Fruit fly (Drosophila melanogaster) whole organism, embryonic: ENCODE results near the gene CG7094.

Experiments
- Adf1 ChIP-seq: fragments of 200-800 bp; sonication (Bioruptor generic); IDR thresholded peaks from 2 replicates; pipeline ENCODE4 v1.3.6; 2022; ENCODE audit warnings: missing biosample characterization, missing genetic modification characterization
- CG10321 ChIP-seq: fragments of 200-800 bp; sonication (Bioruptor generic); IDR thresholded peaks from 2 replicates; pipeline ENCODE4 v1.3.6; 2022; ENCODE audit warnings: missing biosample characterization, missing genetic modification characterization
- CG10366 ChIP-seq: fragments of 200-800 bp; sonication (Bioruptor generic); IDR thresholded peaks from 2 replicates; pipeline ENCODE4 v1.3.6; 2022; ENCODE audit warnings: missing biosample characterization, missing genetic modification characterization
- CG11398 ChIP-seq: fragments of 200-800 bp; sonication (Bioruptor generic); optimal IDR thresholded peaks from 2 replicates; lab custom pipeline; 2016; ENCODE audit warnings: missing biosample characterization, missing genetic modification characterization
- CG11504 ChIP-seq: fragments of 200-800 bp; sonication (Bioruptor generic); optimal IDR thresholded peaks from 3 replicates; lab custom pipeline; 2019; ENCODE audit warnings: missing biosample characterization, mild to moderate bottlenecking, missing genetic modification characterization, moderate library complexity
- CG12071 ChIP-seq: fragments of 200-800 bp; sonication (Bioruptor generic); optimal IDR thresholded peaks from 3 replicates; lab custom pipeline; 2018; ENCODE audit warnings: missing biosample characterization, mild to moderate bottlenecking, missing genetic modification characterization
- CG1233 ChIP-seq: fragments of 200-800 bp; sonication (Bioruptor generic); optimal IDR thresholded peaks from 4 replicates; lab custom pipeline; 2018; ENCODE audit warnings: missing biosample characterization, mild to moderate bottlenecking, missing genetic modification characterization
- CG15269 ChIP-seq: fragments of 200-800 bp; sonication (Bioruptor generic); optimal IDR thresholded peaks from 2 replicates; lab custom pipeline; 2018; ENCODE audit warnings: missing biosample characterization, mild to moderate bottlenecking, missing genetic modification characterization, moderate library complexity
- CG15696 ChIP-seq: fragments of 200-800 bp; sonication (Bioruptor generic); optimal IDR thresholded peaks from 2 replicates; lab custom pipeline; 2019; ENCODE audit warnings: missing biosample characterization, mild to moderate bottlenecking, missing genetic modification characterization, moderate library complexity
- CG16815 ChIP-seq: fragments of 200-800 bp; sonication (Bioruptor generic); optimal IDR thresholded peaks from 3 replicates; lab custom pipeline; 2017; ENCODE audit warnings: missing biosample characterization, mild to moderate bottlenecking, missing genetic modification characterization
- CG17361 ChIP-seq: fragments of 200-800 bp; sonication (Bioruptor generic); IDR thresholded peaks from 3 replicates; pipeline ENCODE4 v1.3.6; 2022; ENCODE audit warnings: missing biosample characterization, missing genetic modification characterization
- CG17829 ChIP-seq: fragments of 200-800 bp; optimal IDR thresholded peaks from 2 replicates; lab custom pipeline; 2019; ENCODE audit warnings: missing biosample characterization, mild to moderate bottlenecking, missing genetic modification characterization, moderate library complexity
- CG17912 ChIP-seq: fragments of 200-800 bp; sonication (Bioruptor generic); optimal IDR thresholded peaks from 2 replicates; lab custom pipeline; 2018; ENCODE audit warnings: missing biosample characterization, mild to moderate bottlenecking, missing genetic modification characterization
- CG18011 ChIP-seq: fragments of 200-800 bp; sonication (Bioruptor generic); optimal IDR thresholded peaks from 2 replicates; lab custom pipeline; 2017; ENCODE audit warnings: missing biosample characterization, missing genetic modification characterization, mild to moderate bottlenecking, moderate library complexity, missing genotype
- CG18262 ChIP-seq: fragments of 200-800 bp; optimal IDR thresholded peaks from 3 replicates; lab custom pipeline; 2019; ENCODE audit warnings: missing biosample characterization, mild to moderate bottlenecking, missing genetic modification characterization, moderate library complexity
- CG4360 ChIP-seq: fragments of 200-800 bp; sonication (Bioruptor generic); IDR thresholded peaks from 2 replicates; pipeline ENCODE4 v1.3.6; 2022; ENCODE audit warnings: missing biosample characterization, missing genetic modification characterization
- CG6765 ChIP-seq: fragments of 200-800 bp; sonication (Bioruptor generic); optimal IDR thresholded peaks from 3 replicates; lab custom pipeline; 2017; ENCODE audit warnings: missing biosample characterization, mild to moderate bottlenecking, missing genetic modification characterization
- CG7372 ChIP-seq: fragments of 200-800 bp; sonication (Bioruptor generic); IDR thresholded peaks from 2 replicates; pipeline ENCODE4 v1.3.6; 2022; ENCODE audit warnings: missing biosample characterization, missing genetic modification characterization
- CG8359 ChIP-seq: fragments of 200-800 bp; sonication (Bioruptor generic); optimal IDR thresholded peaks from 2 replicates; lab custom pipeline; 2017; ENCODE audit warnings: missing biosample characterization, mild to moderate bottlenecking, missing genetic modification characterization, borderline replicate concordance
- Dip2 ChIP-seq: fragments of 200-800 bp; sonication (Bioruptor generic); IDR thresholded peaks from 2 replicates; pipeline ENCODE4 v1.3.6; 2022; ENCODE audit warnings: missing biosample characterization, missing genetic modification characterization
- Ets65A ChIP-seq: fragments of 200-800 bp; sonication (Bioruptor generic); peaks from one replicate; lab custom pipeline; 2016; ENCODE audit warnings: missing biosample characterization, missing genetic modification characterization
- Fer3 ChIP-seq: fragments of 200-800 bp; sonication (Bioruptor generic); optimal IDR thresholded peaks from 2 replicates; lab custom pipeline; 2018; ENCODE audit warnings: missing biosample characterization, mild to moderate bottlenecking, missing genetic modification characterization, moderate library complexity
- Gsc ChIP-seq: fragments of 200-800 bp; sonication (Bioruptor generic); IDR thresholded peaks from 2 replicates; pipeline ENCODE4 v1.3.6; 2022; ENCODE audit warnings: missing biosample characterization, missing genetic modification characterization
- H2.0 ChIP-seq: fragments of 200-800 bp; sonication (Bioruptor generic); IDR thresholded peaks from 2 replicates; pipeline ENCODE4 v1.3.6; 2022; ENCODE audit warnings: missing biosample characterization, missing genetic modification characterization
- NK7.1 ChIP-seq: fragments of 200-800 bp; sonication (Bioruptor generic); optimal IDR thresholded peaks from 3 replicates; lab custom pipeline; 2016; ENCODE audit warnings: missing biosample characterization, missing genetic modification characterization
- Oli ChIP-seq: fragments of 200-800 bp; sonication (Bioruptor generic); optimal IDR thresholded peaks from 2 replicates; lab custom pipeline; 2018; ENCODE audit warnings: missing biosample characterization, mild to moderate bottlenecking, missing genetic modification characterization, moderate library complexity
- Rfx ChIP-seq: fragments of 200-800 bp; sonication (Bioruptor generic); IDR thresholded peaks from 2 replicates; pipeline ENCODE4 v1.3.6; 2022; ENCODE audit warnings: missing biosample characterization, missing genetic modification characterization
- bbx ChIP-seq: fragments of 200-800 bp; sonication (Bioruptor generic); IDR thresholded peaks from 2 replicates; pipeline ENCODE4 v1.3.6; 2022; ENCODE audit warnings: missing biosample characterization, missing genetic modification characterization; ENCODE audit not compliant: partially characterized antibody
- bowl ChIP-seq: fragments of 200-800 bp; sonication (Bioruptor generic); IDR thresholded peaks from 2 replicates; pipeline ENCODE4 v1.3.6; 2022; ENCODE audit warnings: missing biosample characterization, missing genetic modification characterization
- crol ChIP-seq: fragments of 200-800 bp; sonication (Bioruptor generic); IDR thresholded peaks from 2 replicates; pipeline ENCODE4 v1.3.6; 2022; ENCODE audit warnings: missing biosample characterization, missing genetic modification characterization
- dpn ChIP-seq, 2 experiments: fragments of 200-800 bp; sonication (Bioruptor generic); optimal IDR thresholded peaks; 3 replicates each; lab custom pipeline; 2016; ENCODE audit warnings: missing biosample characterization in 2 of 2, missing genetic modification characterization in 2 of 2
- ems ChIP-seq: fragments of 200-800 bp; sonication (Bioruptor generic); optimal IDR thresholded peaks from 3 replicates; lab custom pipeline; 2016; ENCODE audit warnings: missing biosample characterization, missing genetic modification characterization
- ewg ChIP-seq: fragments of 200-800 bp; sonication (Bioruptor generic); optimal IDR thresholded peaks from 3 replicates; lab custom pipeline; 2017; ENCODE audit warnings: mild to moderate bottlenecking, missing biosample characterization, missing genetic modification reagents, missing genetic modification characterization
- fd3F ChIP-seq: fragments of 200-800 bp; sonication (Bioruptor generic); optimal IDR thresholded peaks from 2 replicates; lab custom pipeline; 2018; ENCODE audit warnings: missing biosample characterization, mild to moderate bottlenecking, missing genetic modification characterization, moderate library complexity
- fd96Cb ChIP-seq: fragments of 200-800 bp; sonication (Bioruptor generic); optimal IDR thresholded peaks from 2 replicates; lab custom pipeline; 2018; ENCODE audit warnings: missing biosample characterization, mild to moderate bottlenecking, missing genetic modification characterization, moderate library complexity
- ftz-f1 ChIP-seq: fragments of 200-800 bp; sonication (Bioruptor generic); optimal IDR thresholded peaks from 2 replicates; lab custom pipeline; 2016; ENCODE audit warnings: missing biosample characterization, missing genetic modification characterization
- gem ChIP-seq: fragments of 200-800 bp; sonication (Bioruptor generic); optimal IDR thresholded peaks from 2 replicates; lab custom pipeline; 2019; ENCODE audit warnings: missing biosample characterization, mild to moderate bottlenecking, missing genetic modification characterization, moderate library complexity
- grn ChIP-seq: fragments of 200-800 bp; sonication (Bioruptor generic); optimal IDR thresholded peaks from 3 replicates; lab custom pipeline; 2017; ENCODE audit warnings: missing biosample characterization, missing genetic modification characterization
- hb ChIP-seq: fragments of 200-800 bp; sonication (Bioruptor generic); IDR thresholded peaks from 3 replicates; pipeline ENCODE4 v1.3.6; 2022; ENCODE audit warnings: missing biosample characterization, missing genetic modification characterization; ENCODE audit not compliant: partially characterized antibody
- her ChIP-seq: fragments of 200-800 bp; sonication (Bioruptor generic); optimal IDR thresholded peaks from 2 replicates; lab custom pipeline; 2016; ENCODE audit warnings: missing biosample characterization, missing genetic modification characterization
- inv ChIP-seq: fragments of 200-800 bp; sonication (Bioruptor generic); IDR thresholded peaks from 2 replicates; pipeline ENCODE4 v1.3.6; 2022; ENCODE audit warnings: missing biosample characterization, missing genetic modification characterization; ENCODE audit not compliant: partially characterized antibody
- pan ChIP-seq, 4 experiments: fragments of >200 bp in 3 of 4; fragments of 200-800 bp in 1 of 4; sonication (Bioruptor generic) in 1 of 4; optimal IDR thresholded peaks in 3 of 4; IDR thresholded peaks in 1 of 4; 2 replicates each; pipeline versions ENCODE4 v1.3.6 to Lab custom; 2017 to 2022; ENCODE audit warnings: missing biosample characterization in 2 of 4, missing genetic modification characterization in 2 of 4, mixed read lengths in 1 of 4
- pros ChIP-seq: fragments of 200-800 bp; sonication (Bioruptor generic); optimal IDR thresholded peaks from 3 replicates; lab custom pipeline; 2019; ENCODE audit warnings: missing biosample characterization, mild to moderate bottlenecking, missing genetic modification characterization, moderate library complexity
- pum ChIP-seq: fragments of 200-800 bp; sonication (Bioruptor generic); optimal IDR thresholded peaks from 2 replicates; lab custom pipeline; 2016; ENCODE audit warnings: missing biosample characterization, missing genetic modification characterization
- ro ChIP-seq: fragments of 200-800 bp; sonication (Bioruptor generic); IDR thresholded peaks from 2 replicates; pipeline ENCODE4 v1.3.6; 2022; ENCODE audit warnings: missing biosample characterization, missing genetic modification characterization
- scrt ChIP-seq: fragments of 200-800 bp; sonication (Bioruptor generic); optimal IDR thresholded peaks from 2 replicates; lab custom pipeline; 2018; ENCODE audit warnings: missing biosample characterization, mild to moderate bottlenecking, missing genetic modification characterization, moderate library complexity
- shn ChIP-seq: fragments of 200-800 bp; sonication (Bioruptor generic); optimal IDR thresholded peaks from 3 replicates; lab custom pipeline; 2016; ENCODE audit warnings: missing biosample characterization, missing genetic modification characterization
- sna ChIP-seq: fragments of 200-800 bp; sonication (Bioruptor generic); IDR thresholded peaks from 2 replicates; pipeline ENCODE4 v1.3.6; 2022; ENCODE audit warnings: missing biosample characterization, missing genetic modification characterization; ENCODE audit not compliant: partially characterized antibody
- wdn ChIP-seq: fragments of 200-800 bp; sonication (Bioruptor generic); IDR thresholded peaks from 2 replicates; pipeline ENCODE4 v1.3.6; 2022; ENCODE audit warnings: missing biosample characterization, missing genetic modification characterization

CG7094 gene

dm6 chr2L:17560125-17561019, 4.8 kb upstream of the CG7094 start (continued):
- TF ChIP-seq inv (no peak), CG18262 (no peak), Dip2 (GFP tag; lab: Robert Waterston, UW) (no peak), Oli (tag; lab: Kevin White, UChicago) (no peak), CG15696 (tag; lab: Kevin White, UChicago) (no peak), CG16815 (GFP tag; lab: Kevin White, UChicago) (no peak), CG10321 (GFP tag; lab: Robert Waterston, UW) (no peak), CG18011 (GFP tag; lab: Kevin White, UChicago) (no peak), Rfx (GFP tag; lab: Robert Waterston, UW) (no peak), CG15269 (tag; lab: Kevin White, UChicago) (no peak), wdn (no peak), CG17912 (GFP tag; lab: Kevin White, UChicago) (no peak), pros (peak; percentile 30), her (no peak), hb (no peak), Ets65A (peak; percentile 36), fd96Cb (no peak), CG17361 (GFP tag; lab: Robert Waterston, UW) (no peak), CG7372 (GFP tag; lab: Robert Waterston, UW) (no peak), Fer3 (no peak), Gsc (GFP tag; lab: Robert Waterston, UW) (no peak), bowl (GFP tag; lab: Robert Waterston, UW) (no peak), CG12071 (GFP tag; lab: Kevin White, UChicago) (no peak), sna (no peak), CG1233 (no peak), CG17829 (tag; lab: Kevin White, UChicago) (no peak), CG10366 (no peak), Adf1 (peak; percentile 96), ewg (GFP tag; lab: Kevin White, UChicago) (peak; percentile 7), grn (GFP tag; lab: Kevin White, UChicago) (no peak), bbx (GFP tag; lab: Robert Waterston, UW) (no peak), pan (optimal IDR thresholded peaks at IDR 0.05; lab: Kevin White, UChicago) (no peak), pan (GFP tag; optimal IDR thresholded peaks at IDR 0.05 in 1 of 2, IDR thresholded peaks at IDR 0.05 in 1 of 2) (no peak), CG11398 (no peak), shn (GFP tag; lab: Kevin White, UChicago) (no peak), ftz-f1 (GFP tag; lab: Kevin White, UChicago) (no peak), ems (no peak), NK7.1 (GFP tag; lab: Kevin White, UChicago) (no peak), dpn (GFP tag; optimal IDR thresholded peaks at IDR 0.05; lab: Kevin White, UChicago) (no peak), CG8359 (no peak), CG4360 (no peak), ro (GFP tag; lab: Robert Waterston, UW) (no peak), pum (GFP tag; lab: Kevin White, UChicago) (no peak), H2.0 (no peak), CG11504 (tag; lab: Kevin White, UChicago) (peak; percentile 56), fd3F (GFP tag; lab: Kevin White, UChicago) (no peak), crol (GFP tag; lab: Robert Waterston, UW) (peak; percentile 27; the same call in 1 of the 2 replicates), scrt (GFP tag; lab: Kevin White, UChicago) (peak; percentile 95), gem (tag; lab: Kevin White, UChicago) (no peak), CG6765 (GFP tag; lab: Kevin White, UChicago) (no peak)
